Fruit fly (Drosophila melanogaster) whole organism, embryonic: Measurements from ENCODE around the gene Nubp1.

Experiments used
- Atf6 ChIP-seq: fragments of 200-800 bp; sonication (Bioruptor generic); IDR thresholded peaks from 2 replicates; pipeline ENCODE4 v1.3.6; 2022; ENCODE audit warnings: missing biosample characterization, missing genetic modification characterization
- BEAF-32 ChIP-seq: fragments of 200-800 bp; sonication (Bioruptor generic); optimal IDR thresholded peaks from 3 replicates; lab custom pipeline; 2017; ENCODE audit warnings: missing biosample characterization, missing genetic modification characterization, mild to moderate bottlenecking, moderate library complexity, missing genetic modification reagents
- C15 ChIP-seq: fragments of 200-800 bp; sonication (Bioruptor generic); IDR thresholded peaks from 3 replicates; pipeline ENCODE4 v1.3.6; 2022; ENCODE audit warnings: missing biosample characterization, missing genetic modification characterization
- CG1024 ChIP-seq: fragments of 200-800 bp; sonication (Bioruptor generic); IDR thresholded peaks from 2 replicates; pipeline ENCODE4 v1.3.6; 2022; ENCODE audit warnings: missing biosample characterization, missing genetic modification characterization
- CG10321 ChIP-seq: fragments of 200-800 bp; sonication (Bioruptor generic); IDR thresholded peaks from 2 replicates; pipeline ENCODE4 v1.3.6; 2022; ENCODE audit warnings: missing biosample characterization, missing genetic modification characterization
- CG10654 ChIP-seq: fragments of 200-800 bp; sonication (Bioruptor generic); optimal IDR thresholded peaks from 2 replicates; lab custom pipeline; 2016; ENCODE audit warnings: missing biosample characterization, missing genetic modification characterization
- CG13123 ChIP-seq: fragments of 200-800 bp; sonication (Bioruptor generic); optimal IDR thresholded peaks from 2 replicates; lab custom pipeline; 2016; ENCODE audit warnings: missing biosample characterization, missing genetic modification characterization
- CG14860 ChIP-seq: fragments of 200-800 bp; sonication (Bioruptor generic); IDR thresholded peaks from 3 replicates; pipeline ENCODE4 v1.3.6; 2022; ENCODE audit warnings: missing biosample characterization, missing genetic modification characterization; ENCODE audit not compliant: partially characterized antibody
- CG15011 ChIP-seq: fragments of 200-800 bp; sonication (Bioruptor generic); optimal IDR thresholded peaks from 3 replicates; lab custom pipeline; 2018; ENCODE audit warnings: missing biosample characterization, mild to moderate bottlenecking, missing genetic modification characterization
- CG1602 ChIP-seq: fragments of 200-800 bp; sonication (Bioruptor generic); optimal IDR thresholded peaks from 3 replicates; lab custom pipeline; 2016; ENCODE audit warnings: missing biosample characterization, missing genetic modification characterization
- CG17568 ChIP-seq: fragments of 200-800 bp; sonication (Bioruptor generic); optimal IDR thresholded peaks from 2 replicates; lab custom pipeline; 2018; ENCODE audit warnings: missing biosample characterization, mild to moderate bottlenecking, missing genetic modification characterization, moderate library complexity
- CG17802 ChIP-seq: fragments of 200-800 bp; sonication (Bioruptor generic); optimal IDR thresholded peaks from 2 replicates; lab custom pipeline; 2018; ENCODE audit warnings: missing biosample characterization, mild to moderate bottlenecking, missing genetic modification characterization, moderate library complexity
- CG1832 ChIP-seq: fragments of 200-800 bp; sonication (Bioruptor generic); optimal IDR thresholded peaks from 2 replicates; lab custom pipeline; 2017; ENCODE audit warnings: missing biosample characterization, mild to moderate bottlenecking, missing genetic modification characterization, inconsistent platforms
- CG2116 ChIP-seq: fragments of 200-800 bp; sonication (Bioruptor generic); optimal IDR thresholded peaks from 3 replicates; lab custom pipeline; 2018; ENCODE audit warnings: missing biosample characterization, mild to moderate bottlenecking, missing genetic modification characterization
- CG2678 ChIP-seq: fragments of 200-800 bp; sonication (Bioruptor generic); optimal IDR thresholded peaks from 3 replicates; lab custom pipeline; 2019; ENCODE audit warnings: missing biosample characterization, mild to moderate bottlenecking, missing genetic modification characterization, moderate library complexity
- CG2889 ChIP-seq: fragments of 200-800 bp; sonication (Bioruptor generic); IDR thresholded peaks from 3 replicates; pipeline ENCODE4 v1.3.6; 2022; ENCODE audit warnings: missing biosample characterization, missing genetic modification characterization
- CG33213 ChIP-seq: fragments of 200-800 bp; sonication (Bioruptor generic); optimal IDR thresholded peaks from 3 replicates; lab custom pipeline; 2016; ENCODE audit warnings: missing biosample characterization, missing genetic modification characterization
- CG7556 ChIP-seq: fragments of 200-800 bp; sonication (Bioruptor generic); optimal IDR thresholded peaks from 2 replicates; lab custom pipeline; 2017; ENCODE audit warnings: missing biosample characterization, mild to moderate bottlenecking, missing genetic modification characterization
- CG8281 ChIP-seq: fragments of 200-800 bp; sonication (Bioruptor generic); optimal IDR thresholded peaks from 2 replicates; lab custom pipeline; 2018; ENCODE audit warnings: missing biosample characterization, mild to moderate bottlenecking, missing genetic modification characterization, moderate library complexity
- CG9797 ChIP-seq: fragments of 200-800 bp; sonication (Bioruptor generic); optimal IDR thresholded peaks from 3 replicates; lab custom pipeline; 2018; ENCODE audit warnings: missing biosample characterization, mild to moderate bottlenecking, missing genetic modification characterization
- Dbx ChIP-seq: fragments of 200-800 bp; sonication (Bioruptor generic); IDR thresholded peaks from 3 replicates; pipeline ENCODE4 v1.3.6; 2022; ENCODE audit warnings: missing biosample characterization, missing genetic modification characterization
- Eip74EF ChIP-seq, 2 experiments: fragments of 200-800 bp in 1 of 2; fragments of >200 bp in 1 of 2; sonication (Bioruptor generic) in 1 of 2; optimal IDR thresholded peaks; 2 replicates each; lab custom pipeline; 2017 to 2019; ENCODE audit warnings: missing biosample characterization in 2 of 2, missing genetic modification characterization in 2 of 2, mild to moderate bottlenecking in 1 of 2, moderate library complexity in 1 of 2
- Lpt ChIP-seq: fragments of >200 bp; optimal IDR thresholded peaks from 2 replicates; lab custom pipeline; 2018; ENCODE audit warnings: missing biosample characterization, missing genetic modification characterization
- Myb ChIP-seq: fragments of 200-800 bp; sonication (Bioruptor generic); optimal IDR thresholded peaks from 2 replicates; lab custom pipeline; 2016; ENCODE audit warnings: missing biosample characterization, missing genetic modification characterization
- Side ChIP-seq: fragments of 200-800 bp; sonication (Bioruptor generic); optimal IDR thresholded peaks from 2 replicates; lab custom pipeline; 2016; ENCODE audit warnings: missing biosample characterization, missing genetic modification characterization
- Six4 ChIP-seq: fragments of 200-800 bp; sonication (Bioruptor generic); optimal IDR thresholded peaks from 2 replicates; lab custom pipeline; 2016; ENCODE audit warnings: missing biosample characterization, missing genetic modification characterization
- Tbp ChIP-seq: fragments of >200 bp; optimal IDR thresholded peaks from 2 replicates; lab custom pipeline; 2018; ENCODE audit warnings: missing biosample characterization, missing genetic modification characterization
- chm ChIP-seq: fragments of 200-800 bp; sonication (Bioruptor generic); IDR thresholded peaks from 2 replicates; pipeline ENCODE4 v1.3.6; 2022; ENCODE audit warnings: missing biosample characterization, missing genetic modification characterization
- cwo ChIP-seq: fragments of 200-800 bp; sonication (Bioruptor generic); optimal IDR thresholded peaks from 3 replicates; lab custom pipeline; 2017; ENCODE audit warnings: missing biosample characterization, missing genetic modification characterization, mild to moderate bottlenecking, moderate library complexity, missing genetic modification reagents
- dati ChIP-seq: fragments of 200-800 bp; sonication (Bioruptor generic); IDR thresholded peaks from 2 replicates; pipeline ENCODE4 v1.3.6; 2022; ENCODE audit warnings: missing biosample characterization, missing genetic modification characterization
- dmrt99B ChIP-seq: fragments of 200-800 bp; sonication (Bioruptor generic); optimal IDR thresholded peaks from 2 replicates; lab custom pipeline; 2018; ENCODE audit warnings: missing biosample characterization, mild to moderate bottlenecking, missing genetic modification characterization, moderate library complexity
- fd64A ChIP-seq: fragments of 200-800 bp; sonication (Bioruptor generic); optimal IDR thresholded peaks from 3 replicates; lab custom pipeline; 2018; ENCODE audit warnings: missing biosample characterization, mild to moderate bottlenecking, missing genetic modification characterization
- gfzf ChIP-seq: fragments of 200-800 bp; sonication (Bioruptor generic); optimal IDR thresholded peaks from 2 replicates; lab custom pipeline; 2016; ENCODE audit warnings: missing biosample characterization, mild to moderate bottlenecking, missing genetic modification characterization, moderate library complexity
- grau ChIP-seq: fragments of 200-800 bp; optimal IDR thresholded peaks from 3 replicates; lab custom pipeline; 2019; ENCODE audit warnings: missing biosample characterization, mild to moderate bottlenecking, missing genetic modification characterization, moderate library complexity
- gsb-n ChIP-seq: fragments of 200-800 bp; sonication (Bioruptor generic); optimal IDR thresholded peaks from 3 replicates; lab custom pipeline; 2018; ENCODE audit warnings: missing biosample characterization, mild to moderate bottlenecking, missing genetic modification characterization
- hb ChIP-seq: fragments of 200-800 bp; sonication (Bioruptor generic); IDR thresholded peaks from 3 replicates; pipeline ENCODE4 v1.3.6; 2022; ENCODE audit warnings: missing biosample characterization, missing genetic modification characterization; ENCODE audit not compliant: partially characterized antibody
- luna ChIP-seq: fragments of 200-800 bp; sonication (Bioruptor generic); optimal IDR thresholded peaks from 2 replicates; lab custom pipeline; 2016; ENCODE audit warnings: missing biosample characterization, missing genetic modification characterization
- mam ChIP-seq: fragments of 200-800 bp; sonication (Bioruptor generic); optimal IDR thresholded peaks from 3 replicates; lab custom pipeline; 2016; ENCODE audit warnings: missing biosample characterization, missing genetic modification characterization
- pfk ChIP-seq: fragments of 200-800 bp; sonication (Bioruptor generic); optimal IDR thresholded peaks from 2 replicates; lab custom pipeline; 2018; ENCODE audit warnings: missing biosample characterization, mild to moderate bottlenecking, missing genetic modification characterization, moderate library complexity
- prd ChIP-seq, 3 experiments: fragments of >200 bp in 2 of 3; fragments of 200-800 bp in 1 of 3; sonication (Bioruptor generic) in 1 of 3; optimal IDR thresholded peaks in 2 of 3; IDR thresholded peaks in 1 of 3; 2 replicates in 2 of 3; 3 replicates in 1 of 3; pipeline versions ENCODE4 v1.3.6 to Lab custom; 2017 to 2022; ENCODE audit warnings: missing biosample characterization in 1 of 3, missing genetic modification characterization in 1 of 3
- rib ChIP-seq: fragments of 200-800 bp; sonication (Bioruptor generic); IDR thresholded peaks from 2 replicates; pipeline ENCODE4 v1.3.6; 2022; ENCODE audit warnings: missing biosample characterization, missing genetic modification characterization
- schlank ChIP-seq: fragments of 200-800 bp; sonication (Bioruptor generic); optimal IDR thresholded peaks from 2 replicates; lab custom pipeline; 2018; ENCODE audit warnings: missing biosample characterization, mild to moderate bottlenecking, missing genetic modification characterization
- sima ChIP-seq: fragments of 200-800 bp; sonication (Bioruptor generic); optimal IDR thresholded peaks from 2 replicates; lab custom pipeline; 2016; ENCODE audit warnings: missing biosample characterization, missing genetic modification characterization
- so ChIP-seq: fragments of 200-800 bp; sonication (Bioruptor generic); IDR thresholded peaks from 3 replicates; pipeline ENCODE4 v1.3.6; 2022; ENCODE audit warnings: missing biosample characterization, missing genetic modification characterization
- ssp ChIP-seq: fragments of 200-800 bp; sonication (Bioruptor generic); IDR thresholded peaks from 2 replicates; pipeline ENCODE4 v1.3.6; 2022; ENCODE audit warnings: missing biosample characterization, missing genetic modification characterization
- trh ChIP-seq: fragments of 200-800 bp; sonication (Bioruptor generic); optimal IDR thresholded peaks from 2 replicates; lab custom pipeline; 2016; ENCODE audit warnings: missing biosample characterization, missing genetic modification characterization
- wdn ChIP-seq: fragments of 200-800 bp; sonication (Bioruptor generic); IDR thresholded peaks from 2 replicates; pipeline ENCODE4 v1.3.6; 2022; ENCODE audit warnings: missing biosample characterization, missing genetic modification characterization
- zfh2 ChIP-seq: fragments of 200-800 bp; sonication (Bioruptor generic); optimal IDR thresholded peaks from 2 replicates; lab custom pipeline; 2016; ENCODE audit warnings: missing biosample characterization, missing genetic modification characterization

The Nubp1 gene

DNA sequence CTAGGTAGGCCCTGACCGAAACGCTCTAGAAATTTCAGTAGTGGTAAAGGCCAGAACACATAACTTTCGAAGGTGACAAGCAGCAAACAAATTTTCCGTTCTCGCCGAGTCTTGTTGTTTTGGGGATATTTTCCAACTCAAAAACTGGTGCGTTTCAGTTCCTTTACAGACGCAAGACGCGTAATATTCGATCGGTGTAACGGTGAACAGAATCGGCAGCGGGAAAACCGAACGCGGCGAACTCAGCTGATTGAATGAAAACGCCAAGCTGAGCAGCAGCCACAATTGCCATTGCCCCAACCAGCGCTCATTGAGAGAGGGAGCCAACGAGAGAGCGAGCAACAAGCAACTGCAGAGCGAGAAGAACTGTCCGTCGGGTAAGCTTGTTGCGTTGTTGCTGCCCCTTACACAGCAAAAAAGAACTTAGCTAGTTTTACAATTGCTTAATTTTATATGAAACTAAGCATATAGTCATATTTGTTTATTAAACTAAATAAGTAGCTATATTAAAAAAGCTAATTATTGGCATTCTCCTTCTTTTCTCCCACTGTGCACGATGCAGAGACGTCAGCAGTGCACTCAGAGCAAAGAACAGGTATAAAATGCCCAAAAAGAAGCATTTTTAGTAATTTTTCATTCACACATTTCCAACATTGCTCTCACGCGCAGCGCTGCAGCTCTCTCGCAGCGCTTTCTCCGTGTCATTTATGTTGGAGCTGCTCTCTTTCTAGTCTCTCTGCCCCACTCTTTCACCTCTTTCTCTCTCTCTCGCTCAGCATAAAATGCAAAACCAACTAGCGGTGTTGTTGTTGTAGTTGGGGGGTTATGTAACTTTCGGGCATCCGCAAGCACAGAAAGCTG is 16.3 kb upstream of the Nubp1 start, which contains the start of the genes Cyt-c-d and CG31808 (continued):
- TF ChIP-seq C15 (GFP tag; lab: Robert Waterston, UW) (peak; percentile 88), Myb (GFP tag; lab: Kevin White, UChicago) (peak; percentile 71), CG13123 (peak; percentile 93), luna (peak; percentile 65), Six4 (GFP tag; lab: Kevin White, UChicago) (peak; percentile 95), Dbx (GFP tag; lab: Robert Waterston, UW) (peak; percentile 90), prd (optimal IDR thresholded peaks at IDR 0.05; lab: Kevin White, UChicago) (no peak), prd (GFP tag; IDR thresholded peaks at IDR 0.05; lab: Robert Waterston, UW) (peak; percentile 98), CG15011 (peak; percentile 92), grau (tag; lab: Kevin White, UChicago) (peak; percentile 96), CG17802 (tag; lab: Kevin White, UChicago) (peak; percentile 87), CG8281 (peak; percentile 87), dmrt99B (tag; lab: Kevin White, UChicago) (peak; percentile 99), zfh2 (GFP tag; lab: Kevin White, UChicago) (peak; percentile 75), gfzf (GFP tag; lab: Kevin White, UChicago) (peak; percentile 17), cwo (GFP tag; lab: Kevin White, UChicago) (peak; percentile 91), hb (GFP tag; lab: Robert Waterston, UW) (0 out of 3 replicates have a peak, but pooled peaks have one; percentile 42), trh (peak; percentile 93), Lpt (GFP tag; lab: Kevin White, UChicago) (no peak), CG2889 (GFP tag; lab: Robert Waterston, UW) (peak; percentile 95), Atf6 (GFP tag; lab: Robert Waterston, UW) (peak; percentile 96), gsb-n (tag; lab: Kevin White, UChicago) (peak; percentile 98), CG14860 (GFP tag; lab: Robert Waterston, UW) (0 out of 3 replicates have a peak, but pooled peaks have one; percentile 12), pfk (GFP tag; lab: Kevin White, UChicago) (peak; percentile 39), CG7556 (GFP tag; lab: Kevin White, UChicago) (peak; percentile 99), CG1602 (peak; percentile 96), CG2678 (tag; lab: Kevin White, UChicago) (peak; percentile 97), so (GFP tag; lab: Robert Waterston, UW) (peak; percentile 97), schlank (tag; lab: Kevin White, UChicago) (peak; percentile 70), CG17568 (GFP tag; lab: Kevin White, UChicago) (peak; percentile 95), sima (peak; percentile 68), CG10321 (GFP tag; lab: Robert Waterston, UW) (peak; percentile 68; the same call in 1 of the 2 replicates), chm (GFP tag; lab: Robert Waterston, UW) (peak; percentile 95), CG33213 (peak; percentile 89), mam (GFP tag; lab: Kevin White, UChicago) (peak; percentile 91), CG1832 (peak; percentile 53), fd64A (GFP tag; lab: Kevin White, UChicago) (peak; percentile 94), rib (peak; percentile 89), Eip74EF (GFP tag; optimal IDR thresholded peaks at IDR 0.05; lab: Kevin White, UChicago) (peak in 1 of 2 experiments; percentile 98), BEAF-32 (GFP tag; lab: Kevin White, UChicago) (peak; percentile 8), ssp (GFP tag; lab: Robert Waterston, UW) (peak; percentile 91), Side (peak; percentile 88), dati (GFP tag; lab: Robert Waterston, UW) (peak; percentile 90), wdn (GFP tag; lab: Robert Waterston, UW) (peak; percentile 91), Tbp (GFP tag; lab: Kevin White, UChicago) (no peak), CG2116 (GFP tag; lab: Kevin White, UChicago) (peak; percentile 85), CG1024 (GFP tag; lab: Robert Waterston, UW) (peak; percentile 94), CG10654 (GFP tag; lab: Kevin White, UChicago) (peak; percentile 94), CG9797 (GFP tag; lab: Kevin White, UChicago) (peak; percentile 33)
